Worm (Caenorhabditis elegans): ENCODE data around the gene sri-32.
"Not testable (repeated sequence)": the region's sequence is repeated elsewhere in the genome, so short reads cannot be mapped to it uniquely, and the experiment has no call there.

Gene sri-32

ce11 chrII:3154383-3154782 lies at the start of gene sri-32:
TSS of gene sri-32 (minus strand) at chrII:3154483.
- no peak for TF ChIP-seq unc-62 (GFP tag; optimal IDR thresholded peaks at IDR 0.05)

ce11 chrII:3203415-3203814 lies 49.1 kb upstream of the sri-32 start, which contains the start of gene sri-50:
TSS of gene sri-50 (plus strand) at chrII:3203715.
- no peak for TF ChIP-seq unc-62 (GFP tag; optimal IDR thresholded peaks at IDR 0.05)

ce11 chrII:3202519-3202918 lies 48.2 kb upstream of the sri-32 start, which contains the start of gene sri-53:
TSS of gene sri-53 (minus strand) at chrII:3202619.
- TF ChIP-seq unc-62 (GFP tag; optimal IDR thresholded peaks at IDR 0.05): no peak

ce11 chrII:3201242-3201641 lies 47.0 kb upstream of the sri-32 start, which contains the start of gene sri-48:
TSS of gene sri-48 (minus strand) at chrII:3201342.
- not testable (repeated sequence) for TF ChIP-seq unc-62 (GFP tag; optimal IDR thresholded peaks at IDR 0.05)

ce11 chrII:3198998-3199397 lies 44.7 kb upstream of the sri-32 start, which contains the start of gene sri-51:
TSS of gene sri-51 (minus strand) at chrII:3199098.
- no peak for TF ChIP-seq unc-62 (GFP tag; optimal IDR thresholded peaks at IDR 0.05)

- no peak for TF ChIP-seq unc-62 (GFP tag; optimal IDR thresholded peaks at IDR 0.05)
These were observed 42.7 kb upstream of the sri-32 start, which contains the start of gene gcy-15 for ce11 chrII:3196966-3197365. TSS of gene gcy-15 (minus strand) at chrII:3197066.

- TF ChIP-seq unc-62 (GFP tag; optimal IDR thresholded peaks at IDR 0.05): no peak
These were observed 41.5 kb upstream of the sri-32 start for ce11 chrII:3195739-3196138.

- not testable (repeated sequence) for TF ChIP-seq unc-62 (GFP tag; optimal IDR thresholded peaks at IDR 0.05)
These were observed 37.3 kb upstream of the sri-32 start, which contains the start of gene Y27F2A.9 for ce11 chrII:3191544-3191943. TSS of gene Y27F2A.9 (minus strand) at chrII:3191644.

ce11 chrII:3189038-3189437 lies 34.8 kb upstream of the sri-32 start, which contains the start of gene Y27F2A.11:
TSS of gene Y27F2A.11 (plus strand) at chrII:3189338.
- TF ChIP-seq unc-62 (GFP tag; optimal IDR thresholded peaks at IDR 0.05): not testable (repeated sequence)

ce11 chrII:3185848-3186247 lies 31.6 kb upstream of the sri-32 start:
- no peak for TF ChIP-seq unc-62 (GFP tag; optimal IDR thresholded peaks at IDR 0.05)

- not testable (repeated sequence) for TF ChIP-seq unc-62 (GFP tag; optimal IDR thresholded peaks at IDR 0.05)
These were observed 30.6 kb upstream of the sri-32 start, which contains the start of gene sri-78 for ce11 chrII:3184858-3185257. TSS of gene sri-78 (plus strand) at chrII:3185158.

ce11 chrII:3183300-3183840 lies 29.1 kb upstream of the sri-32 start, which contains the start of the genes Y27F2A.6 and Y27F2A.8:
TSS of gene Y27F2A.6 (minus strand) at chrII:3183400.
TSS of gene Y27F2A.8 (plus strand) at chrII:3183790.
- TF ChIP-seq unc-62 (GFP tag; optimal IDR thresholded peaks at IDR 0.05): not testable (repeated sequence)

- not testable (repeated sequence) for TF ChIP-seq unc-62 (GFP tag; optimal IDR thresholded peaks at IDR 0.05)
These were observed 23.4 kb upstream of the sri-32 start, which contains the start of gene sri-40 for ce11 chrII:3177663-3178062. TSS of gene sri-40 (plus strand) at chrII:3177963.

- no peak for TF ChIP-seq unc-62 (GFP tag; optimal IDR thresholded peaks at IDR 0.05)
These were observed 17.9 kb upstream of the sri-32 start, which contains the start of gene Y27F2A.10 for ce11 chrII:3172176-3172575. TSS of gene Y27F2A.10 (minus strand) at chrII:3172276.

- no peak for TF ChIP-seq unc-62 (GFP tag; optimal IDR thresholded peaks at IDR 0.05)
These were observed 15.8 kb upstream of the sri-32 start, which contains the start of gene fbxc-55 for ce11 chrII:3170089-3170488. TSS of gene fbxc-55 (minus strand) at chrII:3170189.

ce11 chrII:3158985-3159384 lies 4.7 kb upstream of the sri-32 start, which contains the start of gene sri-34:
TSS of gene sri-34 (minus strand) at chrII:3159085.
- TF ChIP-seq unc-62 (GFP tag; optimal IDR thresholded peaks at IDR 0.05): no peak

- no peak for TF ChIP-seq unc-62 (GFP tag; optimal IDR thresholded peaks at IDR 0.05)
These were observed 2.5 kb upstream of the sri-32 start, which contains the start of gene sri-33 for ce11 chrII:3156749-3157148. TSS of gene sri-33 (minus strand) at chrII:3156849.

All from whole organism, dauer.